Worm (Caenorhabditis elegans) whole organism, late embryonic: ENCODE data around the gene K03B8.14.

Experiments
- F13H6.1 ChIP-seq: sonication (generic microtip); optimal IDR thresholded peaks from 2 replicates; lab custom pipeline; 2016; ENCODE audit warnings: missing genetic modification characterization, missing compliant biosample characterization
- T23F11.4 ChIP-seq: fragments of 200-800 bp; sonication (Bioruptor generic); optimal IDR thresholded peaks from 2 replicates; lab custom pipeline; 2018; ENCODE audit warnings: mild to moderate bottlenecking, missing genetic modification characterization, missing compliant biosample characterization
- Y22D7AL.16 ChIP-seq: sonication (generic microtip); optimal IDR thresholded peaks from 2 replicates; lab custom pipeline; 2016; ENCODE audit warnings: missing genetic modification characterization, missing compliant biosample characterization
- ahr-1 ChIP-seq: sonication (generic microtip); optimal IDR thresholded peaks from 2 replicates; lab custom pipeline; 2016; ENCODE audit warnings: missing genetic modification characterization, missing compliant biosample characterization
- ama-1 ChIP-seq: fragments of 150-350 bp; optimal IDR thresholded peaks from 2 replicates; lab custom pipeline; 2014
- ceh-19 ChIP-seq: fragments of 200-800 bp; sonication (Bioruptor generic); optimal IDR thresholded peaks from 2 replicates; lab custom pipeline; 2018; ENCODE audit warnings: mild to moderate bottlenecking, missing genetic modification characterization, missing compliant biosample characterization
- ceh-2 ChIP-seq: sonication (generic microtip); optimal IDR thresholded peaks from 2 replicates; lab custom pipeline; 2016; ENCODE audit warnings: missing genotype, missing genetic modification characterization, missing compliant biosample characterization
- ceh-31 ChIP-seq: sonication (generic microtip); optimal IDR thresholded peaks from 2 replicates; lab custom pipeline; 2016; ENCODE audit warnings: missing genetic modification characterization, missing compliant biosample characterization
- ceh-45 ChIP-seq: fragments of 200-800 bp; sonication (Bioruptor generic); IDR thresholded peaks from 2 replicates; pipeline ENCODE4 v1.3.6; 2022; ENCODE audit warnings: missing genetic modification reagents, missing genetic modification characterization, missing compliant biosample characterization
- ceh-48 ChIP-seq: sonication (generic microtip); optimal IDR thresholded peaks from 2 replicates; lab custom pipeline; 2016; ENCODE audit warnings: missing genetic modification characterization, inconsistent platforms, missing compliant biosample characterization
- ceh-6 ChIP-seq: fragments of 200-800 bp; sonication (Bioruptor generic); optimal IDR thresholded peaks from 2 replicates; lab custom pipeline; 2018; ENCODE audit warnings: mild to moderate bottlenecking, missing genetic modification characterization, missing compliant biosample characterization
- che-1 ChIP-seq: sonication (generic microtip); optimal IDR thresholded peaks from 2 replicates; lab custom pipeline; 2016; ENCODE audit warnings: mild to moderate bottlenecking, missing genetic modification characterization, missing compliant biosample characterization
- dmd-4 ChIP-seq: sonication (generic microtip); optimal IDR thresholded peaks from 2 replicates; lab custom pipeline; 2016; ENCODE audit warnings: borderline replicate concordance, missing genetic modification characterization, missing compliant biosample characterization
- elt-2 ChIP-seq: sonication (generic microtip); optimal IDR thresholded peaks from 2 replicates; lab custom pipeline; 2016; ENCODE audit warnings: missing genetic modification reagents, missing genetic modification characterization, missing compliant biosample characterization
- elt-4 ChIP-seq: sonication (generic microtip); optimal IDR thresholded peaks from 2 replicates; lab custom pipeline; 2016; ENCODE audit warnings: missing genetic modification characterization, missing compliant biosample characterization
- ets-4 ChIP-seq: sonication (generic microtip); optimal IDR thresholded peaks from 2 replicates; lab custom pipeline; 2016; ENCODE audit warnings: missing genetic modification characterization, missing compliant biosample characterization
- fax-1 ChIP-seq: sonication (generic microtip); optimal IDR thresholded peaks from 2 replicates; lab custom pipeline; 2016; ENCODE audit warnings: missing genotype, missing genetic modification characterization, missing compliant biosample characterization
- gmeb-2 ChIP-seq: sonication (generic microtip); optimal IDR thresholded peaks from 2 replicates; lab custom pipeline; 2016; ENCODE audit warnings: missing genetic modification characterization, inconsistent platforms, missing compliant biosample characterization
- hlh-13 ChIP-seq: fragments of 200-800 bp; sonication (Bioruptor generic); optimal IDR thresholded peaks from 2 replicates; lab custom pipeline; 2018; ENCODE audit warnings: mild to moderate bottlenecking, missing genetic modification characterization, missing compliant biosample characterization
- hlh-30 ChIP-seq: sonication (generic microtip); optimal IDR thresholded peaks from 2 replicates; lab custom pipeline; 2017; ENCODE audit warnings: antibody characterized with exemption, missing genetic modification characterization, missing compliant biosample characterization; ENCODE audit not compliant: insufficient read depth
- hlh-8 ChIP-seq: sonication (generic microtip); optimal IDR thresholded peaks from 2 replicates; lab custom pipeline; 2016; ENCODE audit warnings: missing genotype, missing genetic modification characterization, missing compliant biosample characterization
- lim-6 ChIP-seq: sonication (generic microtip); optimal IDR thresholded peaks from 2 replicates; lab custom pipeline; 2016; ENCODE audit warnings: missing genetic modification characterization, missing compliant biosample characterization
- lin-11 ChIP-seq: fragments of 200-800 bp; sonication (Bioruptor generic); optimal IDR thresholded peaks from 2 replicates; lab custom pipeline; 2018; ENCODE audit warnings: mild to moderate bottlenecking, missing genetic modification characterization, missing compliant biosample characterization
- madf-2 ChIP-seq: sonication (generic microtip); optimal IDR thresholded peaks from 2 replicates; lab custom pipeline; 2017; ENCODE audit warnings: missing genetic modification characterization, missing compliant biosample characterization
- mec-3 ChIP-seq: sonication (generic microtip); optimal IDR thresholded peaks from 2 replicates; lab custom pipeline; 2016; ENCODE audit warnings: borderline replicate concordance, missing genetic modification characterization, missing compliant biosample characterization
- nfya-1 ChIP-seq: sonication (generic microtip); optimal IDR thresholded peaks from 2 replicates; lab custom pipeline; 2017; ENCODE audit warnings: missing genetic modification characterization, mild to moderate bottlenecking, missing compliant biosample characterization, antibody characterized with exemption, moderate library complexity
- nhr-232 ChIP-seq: sonication (generic microtip); optimal IDR thresholded peaks from 2 replicates; lab custom pipeline; 2016; ENCODE audit warnings: missing genetic modification characterization, missing compliant biosample characterization
- npax-4 ChIP-seq: sonication (generic microtip); optimal IDR thresholded peaks from 2 replicates; lab custom pipeline; 2016; ENCODE audit warnings: missing genetic modification characterization, missing compliant biosample characterization
- pat-9 ChIP-seq: fragments of 200-800 bp; sonication (Bioruptor generic); optimal IDR thresholded peaks from 2 replicates; lab custom pipeline; 2018; ENCODE audit warnings: mild to moderate bottlenecking, missing genetic modification characterization, moderate library complexity, missing compliant biosample characterization
- pax-1 ChIP-seq: fragments of 150-350 bp; optimal IDR thresholded peaks from 2 replicates; lab custom pipeline; 2014; ENCODE audit warnings: missing biosample characterization, missing genetic modification characterization
- pha-4 ChIP-seq: fragments of 150-350 bp; optimal IDR thresholded peaks from 2 replicates; lab custom pipeline; 2018; ENCODE audit warnings: missing biosample characterization, missing genetic modification reagents, missing genetic modification characterization
- pqm-1 ChIP-seq: sonication (generic microtip); optimal IDR thresholded peaks from 2 replicates; lab custom pipeline; 2016; ENCODE audit warnings: missing genetic modification characterization, missing compliant biosample characterization
- sdc-2 ChIP-seq: sonication (generic microtip); optimal IDR thresholded peaks from 2 replicates; lab custom pipeline; 2016; ENCODE audit warnings: missing genotype, missing genetic modification characterization, missing compliant biosample characterization
- sox-2 ChIP-seq: fragments of 200-800 bp; sonication (Bioruptor generic); IDR thresholded peaks from 2 replicates; pipeline ENCODE4 v1.3.6; 2022; ENCODE audit warnings: missing genetic modification reagents, missing genetic modification characterization, missing compliant biosample characterization
- syd-9 ChIP-seq: sonication (generic microtip); optimal IDR thresholded peaks from 2 replicates; lab custom pipeline; 2016; ENCODE audit warnings: mild to moderate bottlenecking, missing genetic modification characterization, moderate library complexity, missing compliant biosample characterization
- tbx-2 ChIP-seq: sonication (generic microtip); optimal IDR thresholded peaks from 2 replicates; lab custom pipeline; 2016; ENCODE audit warnings: missing genetic modification characterization, missing compliant biosample characterization
- tbx-7 ChIP-seq: sonication (generic microtip); optimal IDR thresholded peaks from 2 replicates; lab custom pipeline; 2016; ENCODE audit warnings: missing genotype, missing genetic modification characterization, missing compliant biosample characterization
- unc-3 ChIP-seq, 2 experiments: fragments of 200-800 bp in 1 of 2; sonication (Bioruptor generic) in 1 of 2; sonication (generic microtip) in 1 of 2; conservative IDR thresholded peaks in 1 of 2; optimal IDR thresholded peaks in 1 of 2; 2 replicates each; pipeline versions ENCODE4 v1.3.6 to Lab custom; 2016 to 2022; ENCODE audit warnings: missing compliant biosample characterization in 2 of 2, missing genetic modification characterization in 2 of 2, missing genetic modification reagents in 1 of 2
- unc-42 ChIP-seq: sonication (generic microtip); optimal IDR thresholded peaks from 2 replicates; lab custom pipeline; 2016; ENCODE audit warnings: missing genotype, missing genetic modification characterization, missing compliant biosample characterization
- unc-55 ChIP-seq: sonication (generic microtip); optimal IDR thresholded peaks from 2 replicates; lab custom pipeline; 2017; ENCODE audit warnings: missing biosample characterization, missing genetic modification reagents, missing genetic modification characterization

K03B8.14 gene

DNA sequence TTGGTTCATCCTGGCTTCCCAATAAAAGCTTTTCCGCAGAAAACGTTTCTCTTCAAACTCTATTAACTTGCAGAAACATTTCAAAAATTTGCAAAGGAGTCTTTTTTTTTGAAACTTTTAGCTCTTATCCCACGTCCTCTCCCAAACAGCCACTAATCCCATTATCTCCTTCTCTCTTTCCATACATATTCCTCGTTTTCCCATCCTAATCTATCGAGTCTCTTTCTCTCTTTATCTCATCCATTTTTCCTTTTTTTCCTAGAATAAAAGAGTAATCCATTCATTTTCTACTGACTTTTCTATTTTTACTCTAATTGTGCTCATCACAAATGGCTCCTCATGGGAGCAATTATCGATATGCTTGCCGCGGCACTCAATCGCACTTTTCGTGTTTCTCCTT, 38.4 kb downstream of the K03B8.14 start:
- peak; percentile 83 for TF ChIP-seq unc-42 (tag; lab: Kevin White, UChicago)
- no peak for TF ChIP-seq mec-3 (tag; lab: Kevin White, UChicago)
- TF ChIP-seq nhr-232 (tag; lab: Kevin White, UChicago) = no peak
- no peak for TF ChIP-seq ets-4 (tag; lab: Kevin White, UChicago)
- TF ChIP-seq ceh-31 (tag; lab: Kevin White, UChicago) = peak; percentile 19
- TF ChIP-seq T23F11.4 (GFP tag; lab: Kevin White, UChicago) = no peak
- TF ChIP-seq ceh-48 (tag; lab: Kevin White, UChicago) = no peak
- no peak for TF ChIP-seq pha-4

ce11 chrV:11430823-11431222, 40.5 kb downstream of the K03B8.14 start:
- TF ChIP-seq unc-42 (tag; lab: Kevin White, UChicago) (peak; percentile 40), ceh-45 (GFP tag; lab: Robert Waterston, UW) (no peak)

- TF ChIP-seq pat-9 (tag; lab: Kevin White, UChicago) (no peak), npax-4 (tag; lab: Kevin White, UChicago) (no peak), ceh-2 (tag; lab: Kevin White, UChicago) (no peak), ceh-45 (GFP tag; lab: Robert Waterston, UW) (no peak), hlh-30 (tag; lab: Kevin White, UChicago) (no peak), dmd-4 (no peak), pqm-1 (tag; lab: Kevin White, UChicago) (no peak), che-1 (tag; lab: Kevin White, UChicago) (no peak), hlh-8 (tag; lab: Kevin White, UChicago) (no peak), ama-1 (lab: Kevin White, UChicago) (no peak), unc-42 (tag; lab: Kevin White, UChicago) (no peak), fax-1 (tag; lab: Kevin White, UChicago) (no peak)
Observed at ce11 chrV:11435242-11435641, 44.9 kb downstream of the K03B8.14 start.

- TF ChIP-seq nfya-1 (tag; lab: Kevin White, UChicago) (no peak), unc-42 (tag; lab: Kevin White, UChicago) (peak; percentile 39)
Observed at ce11 chrV:11436407-11436806, 46.1 kb downstream of the K03B8.14 start.

DNA sequence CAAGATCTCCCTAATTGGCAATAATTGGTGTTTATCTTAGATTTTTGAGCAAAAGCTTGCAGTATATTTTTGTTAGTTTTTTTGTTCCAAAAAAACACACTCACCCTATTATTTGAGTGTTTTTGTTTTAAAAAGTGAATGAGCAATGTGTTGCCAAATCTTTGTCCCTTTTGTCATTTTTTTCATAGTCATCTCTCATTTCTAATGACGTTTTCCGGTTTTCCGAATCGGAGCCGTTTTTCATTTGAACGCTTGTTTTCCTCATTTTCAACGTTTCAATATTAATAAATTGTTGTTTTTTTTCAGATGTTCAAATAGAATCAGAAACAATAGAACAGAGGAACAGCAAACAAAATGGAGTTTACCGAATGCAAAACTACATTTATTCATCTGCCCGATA, 48.2 kb downstream of the K03B8.14 start, which contains the start of gene dmsr-1:
dmsr-1 (plus strand) TSS at position 301 of the 400 bp plus-strand sequence.
- TF ChIP-seq hlh-13 (GFP tag; lab: Kevin White, UChicago) (no peak), ceh-45 (GFP tag; lab: Robert Waterston, UW) (no peak), unc-55 (GFP tag; lab: Kevin White, UChicago) (no peak), ceh-6 (GFP tag; lab: Kevin White, UChicago) (no peak), ceh-48 (tag; lab: Kevin White, UChicago) (no peak), pax-1 (tag; lab: Kevin White, UChicago) (no peak), gmeb-2 (no peak), Y22D7AL.16 (tag; lab: Kevin White, UChicago) (no peak)

- TF ChIP-seq madf-2 (tag; lab: Kevin White, UChicago) (no peak), syd-9 (no peak), sox-2 (no peak), elt-2 (tag; lab: Kevin White, UChicago) (no peak), ceh-19 (GFP tag; lab: Kevin White, UChicago) (no peak), ceh-6 (GFP tag; lab: Kevin White, UChicago) (no peak), elt-4 (tag; lab: Kevin White, UChicago) (no peak), tbx-7 (tag; lab: Kevin White, UChicago) (no peak), lim-6 (tag; lab: Kevin White, UChicago) (no peak), lin-11 (tag; lab: Kevin White, UChicago) (no peak), ahr-1 (tag; lab: Kevin White, UChicago) (no peak), pat-9 (tag; lab: Kevin White, UChicago) (no peak), F13H6.1 (tag; lab: Kevin White, UChicago) (no peak), ceh-48 (tag; lab: Kevin White, UChicago) (no peak), ceh-2 (tag; lab: Kevin White, UChicago) (no peak), Y22D7AL.16 (tag; lab: Kevin White, UChicago) (no peak), unc-3 (GFP tag; conservative IDR thresholded peaks at IDR 0.05; lab: Robert Waterston, UW) (no peak), unc-3 (tag; optimal IDR thresholded peaks at IDR 0.05; lab: Kevin White, UChicago) (no peak), tbx-2 (tag; lab: Kevin White, UChicago) (no peak), gmeb-2 (no peak), sdc-2 (tag; lab: Kevin White, UChicago) (no peak)
Observed at ce11 chrV:11439202-11439601, 48.9 kb downstream of the K03B8.14 start.
